Worm (Caenorhabditis elegans) whole organism, L4 larva: ENCODE results near the gene fbxa-50.

Experiments
- F10B5.3 ChIP-seq: sonication (generic microtip); optimal IDR thresholded peaks from 2 replicates; lab custom pipeline; 2016; ENCODE audit warnings: mild to moderate bottlenecking, missing genetic modification characterization, missing compliant biosample characterization
- F49E8.2 ChIP-seq: sonication (generic microtip); optimal IDR thresholded peaks from 2 replicates; lab custom pipeline; 2016; ENCODE audit warnings: missing compliant biosample characterization, mild to moderate bottlenecking, missing genetic modification characterization, borderline replicate concordance
- lin-13 ChIP-seq: fragments of 150-350 bp; optimal IDR thresholded peaks from 2 replicates; lab custom pipeline; 2014; ENCODE audit warnings: missing biosample characterization, missing genetic modification reagents, missing genetic modification characterization
- lin-29 ChIP-seq: fragments of 200-800 bp; sonication (Bioruptor generic); IDR thresholded peaks from 2 replicates; pipeline ENCODE4 v1.3.6; 2022; ENCODE audit warnings: missing genetic modification reagents, missing genetic modification characterization, missing compliant biosample characterization
- mdt-29 ChIP-seq: fragments of 200-800 bp; sonication (Bioruptor generic); IDR thresholded peaks from 2 replicates; pipeline ENCODE4 v1.3.6; 2022; ENCODE audit warnings: missing genetic modification reagents, missing genetic modification characterization, missing compliant biosample characterization
- nhr-11 ChIP-seq: fragments of 150-350 bp; optimal IDR thresholded peaks from 2 replicates; lab custom pipeline; 2014; ENCODE audit warnings: missing biosample characterization, missing genetic modification characterization
- nhr-237 ChIP-seq: sonication (generic microtip); optimal IDR thresholded peaks from 2 replicates; lab custom pipeline; 2017; ENCODE audit warnings: missing biosample characterization, missing genetic modification characterization
- nhr-76 ChIP-seq: fragments of 150-350 bp; optimal IDR thresholded peaks from 2 replicates; lab custom pipeline; 2014; ENCODE audit warnings: missing biosample characterization, missing genetic modification characterization
- pha-4 ChIP-seq, 2 experiments: fragments of 150-350 bp in 1 of 2; fragments of 200-800 bp in 1 of 2; sonication (Bioruptor generic) in 1 of 2; IDR thresholded peaks in 1 of 2; optimal IDR thresholded peaks in 1 of 2; 2 replicates each; pipeline versions ENCODE4 v1.3.6 to Lab custom; 2014 to 2022; ENCODE audit warnings: missing genetic modification characterization in 2 of 2, missing genetic modification reagents in 2 of 2, missing biosample characterization in 1 of 2, missing compliant biosample characterization in 1 of 2
- pqm-1 ChIP-seq: sonication (generic microtip); optimal IDR thresholded peaks from 2 replicates; lab custom pipeline; 2017; ENCODE audit warnings: missing biosample characterization, missing genetic modification characterization

- no peak for TF ChIP-seq pha-4 (GFP tag; IDR thresholded peaks at IDR 0.05; lab: Robert Waterston, UW)
- no peak for TF ChIP-seq pha-4 (tag; optimal IDR thresholded peaks at IDR 0.05; lab: Kevin White, UChicago)
- no peak for TF ChIP-seq nhr-11 (tag; lab: Kevin White, UChicago)
- no peak for TF ChIP-seq pqm-1 (tag; lab: Kevin White, UChicago)
- TF ChIP-seq nhr-237 (tag; lab: Kevin White, UChicago): no peak
- TF ChIP-seq lin-29 (GFP tag; lab: Robert Waterston, UW): no peak
- no peak for TF ChIP-seq F10B5.3
- no peak for TF ChIP-seq lin-13 (GFP tag; lab: Kevin White, UChicago)
- TF ChIP-seq nhr-76: no peak
- TF ChIP-seq F49E8.2 (tag; lab: Kevin White, UChicago): no peak
- no peak for TF ChIP-seq mdt-29 (GFP tag; lab: Robert Waterston, UW)
Observed at ce11 chrIII:1311367-1311766, 23.0 kb upstream of the fbxa-50 start.
